Fruit fly (Drosophila melanogaster): ENCODE results near the gene CG13970.
A peak's percentile ranks its signal among the peaks of the same experiment; 100 is the strongest.

CG13970 gene

dm6 chr2L:20082965-20083855, 20.7 kb downstream of the CG13970 start:
- TF ChIP-seq CG33017 (tag; optimal IDR thresholded peaks at IDR 0.05): peak; percentile 47
- no peak for TF ChIP-seq Crg-1 (GFP tag; optimal IDR thresholded peaks at IDR 0.05)
- peak; percentile 12 for TF ChIP-seq CG7045 (GFP tag; optimal IDR thresholded peaks at IDR 0.05)
- no peak for TF ChIP-seq CG1620 (GFP tag; optimal IDR thresholded peaks at IDR 0.05)
- TF ChIP-seq Mnt (GFP tag; optimal IDR thresholded peaks at IDR 0.05): no peak
- TF ChIP-seq bab1 (GFP tag; optimal IDR thresholded peaks at IDR 0.05): no peak
- no peak for TF ChIP-seq cic (GFP tag; optimal IDR thresholded peaks at IDR 0.05)
- no peak for TF ChIP-seq Hr96 (GFP tag; optimal IDR thresholded peaks at IDR 0.05)
- peak; percentile 77 for TF ChIP-seq pad (GFP tag; optimal IDR thresholded peaks at IDR 0.05)
- no peak for TF ChIP-seq ovo (GFP tag; optimal IDR thresholded peaks at IDR 0.05)
- peak; percentile 58 for TF ChIP-seq CG7101 (tag; optimal IDR thresholded peaks at IDR 0.05)
- peak; percentile 60 for TF ChIP-seq kay (GFP tag; ENCODE audit: borderline replicate concordance)
- peak; percentile 42 for TF ChIP-seq Clk (GFP tag; optimal IDR thresholded peaks at IDR 0.05)
- TF ChIP-seq toe (GFP tag; optimal IDR thresholded peaks at IDR 0.05): peak; percentile 7
- TF ChIP-seq CG5204 (GFP tag; optimal IDR thresholded peaks at IDR 0.05): no peak
- TF ChIP-seq CG11617 (GFP tag; optimal IDR thresholded peaks at IDR 0.05): peak; percentile 10
- TF ChIP-seq tj (GFP tag; optimal IDR thresholded peaks at IDR 0.05): peak; percentile 93
- TF ChIP-seq CG12768 (GFP tag; optimal IDR thresholded peaks at IDR 0.05): no peak
- TF ChIP-seq cnc (optimal IDR thresholded peaks at IDR 0.05): no peak
- TF ChIP-seq CG14711 (tag; optimal IDR thresholded peaks at IDR 0.05): peak; percentile 48

DNA sequence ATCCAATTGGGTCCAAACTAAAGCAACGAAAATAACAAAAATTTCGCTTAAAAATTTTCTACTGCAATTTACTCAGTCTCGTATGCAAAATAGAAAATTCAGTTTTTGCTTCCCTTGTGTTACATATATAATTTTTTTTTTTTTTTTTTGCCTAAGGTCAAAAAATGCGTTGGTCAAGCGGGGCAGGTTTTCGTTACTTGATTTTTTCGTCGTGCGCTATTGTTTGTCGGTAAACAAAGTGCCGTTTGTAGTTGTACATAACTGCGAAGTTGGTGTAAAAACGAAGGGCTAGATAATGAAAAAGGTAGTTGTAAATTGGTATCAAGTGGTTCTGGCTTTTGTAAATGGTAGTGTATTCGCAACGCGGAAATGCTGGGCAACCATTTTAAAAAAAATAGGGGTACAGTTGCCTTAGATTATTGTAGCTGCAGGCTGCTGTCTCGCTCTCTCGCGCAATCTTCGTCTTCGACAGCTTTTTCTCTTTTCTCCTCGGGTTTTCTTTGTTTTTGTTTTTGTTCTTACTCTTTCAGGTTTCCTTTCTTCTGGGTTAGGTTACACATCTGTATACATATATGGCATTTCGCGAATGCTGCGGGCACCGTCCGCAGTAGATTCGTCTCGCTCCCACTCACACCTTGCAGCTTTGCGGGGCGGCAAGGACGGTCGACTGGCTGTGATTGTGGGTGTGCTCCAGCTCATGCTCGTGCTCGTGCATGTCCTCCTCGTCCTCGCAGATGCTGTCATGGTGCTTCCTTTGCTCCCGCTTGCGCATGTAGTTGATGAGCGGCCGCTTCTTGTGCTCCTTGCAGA, 21.6 kb downstream of the CG13970 start:
- no peak for TF ChIP-seq Clk (GFP tag; optimal IDR thresholded peaks at IDR 0.05)
- no peak for TF ChIP-seq CG33017 (tag; optimal IDR thresholded peaks at IDR 0.05)
- no peak for TF ChIP-seq CG5204 (GFP tag; optimal IDR thresholded peaks at IDR 0.05)
- TF ChIP-seq ovo (GFP tag; optimal IDR thresholded peaks at IDR 0.05): peak; percentile 39
- no peak for TF ChIP-seq kay (GFP tag; ENCODE audit: borderline replicate concordance)
- TF ChIP-seq Mnt (GFP tag; optimal IDR thresholded peaks at IDR 0.05): no peak
- no peak for TF ChIP-seq tj (GFP tag; optimal IDR thresholded peaks at IDR 0.05)

DNA sequence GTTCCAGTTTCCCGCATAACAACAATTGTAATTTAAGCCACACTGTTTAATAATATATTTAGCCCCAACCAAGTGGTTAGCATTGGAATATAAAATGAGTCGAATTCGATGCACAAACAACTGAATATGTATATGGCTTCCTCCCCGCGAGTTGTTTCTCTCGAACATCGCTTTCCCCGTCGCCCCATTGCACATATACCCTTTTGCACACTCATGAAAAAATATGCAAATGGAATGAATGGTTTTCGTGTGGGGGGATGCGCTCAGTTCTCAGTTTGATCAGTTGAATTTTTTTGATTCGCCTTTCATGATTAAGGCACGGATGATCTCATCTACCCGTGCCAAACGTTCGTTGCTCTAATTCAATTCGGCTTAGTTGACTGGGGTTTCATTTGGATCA, 23.2 kb downstream of the CG13970 start:
- peak; percentile 17 for TF ChIP-seq CG12768 (GFP tag; optimal IDR thresholded peaks at IDR 0.05)
- TF ChIP-seq tj (GFP tag; optimal IDR thresholded peaks at IDR 0.05): peak; percentile 55
- no peak for TF ChIP-seq toe (GFP tag; optimal IDR thresholded peaks at IDR 0.05)
- peak; percentile 72 for TF ChIP-seq kay (GFP tag; ENCODE audit: borderline replicate concordance)

DNA sequence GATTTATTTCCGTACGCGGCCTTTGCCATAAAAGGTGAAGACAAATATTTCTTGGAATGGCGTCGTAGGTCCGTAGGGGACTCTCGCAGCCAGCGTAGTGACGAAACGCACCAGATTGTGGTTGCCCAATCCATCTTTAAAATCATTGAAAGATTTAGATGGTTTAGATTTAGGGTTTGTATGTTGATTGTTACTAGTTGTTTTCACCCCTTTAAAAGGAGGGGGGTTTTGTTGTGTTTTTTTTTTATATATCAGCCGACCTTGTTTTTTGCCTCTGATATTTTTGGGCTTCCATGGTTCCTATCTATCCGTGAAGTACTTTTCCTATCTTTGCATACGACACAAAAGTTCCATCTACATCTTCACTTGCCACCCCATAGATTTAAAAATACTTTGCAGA, 25.1 kb downstream of the CG13970 start:
- TF ChIP-seq tj (GFP tag; optimal IDR thresholded peaks at IDR 0.05): no peak
- no peak for TF ChIP-seq kay (GFP tag; ENCODE audit: borderline replicate concordance)
- no peak for TF ChIP-seq Crg-1 (GFP tag; optimal IDR thresholded peaks at IDR 0.05)
- TF ChIP-seq toe (GFP tag; optimal IDR thresholded peaks at IDR 0.05): no peak
- TF ChIP-seq CG7101 (tag; optimal IDR thresholded peaks at IDR 0.05): peak; percentile 44
- TF ChIP-seq Mnt (GFP tag; optimal IDR thresholded peaks at IDR 0.05): no peak
- peak; percentile 8 for TF ChIP-seq Clk (GFP tag; optimal IDR thresholded peaks at IDR 0.05)
- no peak for TF ChIP-seq cic (GFP tag; optimal IDR thresholded peaks at IDR 0.05)
- no peak for TF ChIP-seq CG1620 (GFP tag; optimal IDR thresholded peaks at IDR 0.05)
- TF ChIP-seq CG12768 (GFP tag; optimal IDR thresholded peaks at IDR 0.05): peak; percentile 14
- TF ChIP-seq Hr96 (GFP tag; optimal IDR thresholded peaks at IDR 0.05): peak; percentile 60
- no peak for TF ChIP-seq bab1 (GFP tag; optimal IDR thresholded peaks at IDR 0.05)
- TF ChIP-seq CG14711 (tag; optimal IDR thresholded peaks at IDR 0.05): no peak
- TF ChIP-seq CG11617 (GFP tag; optimal IDR thresholded peaks at IDR 0.05): peak; percentile 50
- TF ChIP-seq CG33017 (tag; optimal IDR thresholded peaks at IDR 0.05): no peak
- no peak for TF ChIP-seq pad (GFP tag; optimal IDR thresholded peaks at IDR 0.05)

DNA sequence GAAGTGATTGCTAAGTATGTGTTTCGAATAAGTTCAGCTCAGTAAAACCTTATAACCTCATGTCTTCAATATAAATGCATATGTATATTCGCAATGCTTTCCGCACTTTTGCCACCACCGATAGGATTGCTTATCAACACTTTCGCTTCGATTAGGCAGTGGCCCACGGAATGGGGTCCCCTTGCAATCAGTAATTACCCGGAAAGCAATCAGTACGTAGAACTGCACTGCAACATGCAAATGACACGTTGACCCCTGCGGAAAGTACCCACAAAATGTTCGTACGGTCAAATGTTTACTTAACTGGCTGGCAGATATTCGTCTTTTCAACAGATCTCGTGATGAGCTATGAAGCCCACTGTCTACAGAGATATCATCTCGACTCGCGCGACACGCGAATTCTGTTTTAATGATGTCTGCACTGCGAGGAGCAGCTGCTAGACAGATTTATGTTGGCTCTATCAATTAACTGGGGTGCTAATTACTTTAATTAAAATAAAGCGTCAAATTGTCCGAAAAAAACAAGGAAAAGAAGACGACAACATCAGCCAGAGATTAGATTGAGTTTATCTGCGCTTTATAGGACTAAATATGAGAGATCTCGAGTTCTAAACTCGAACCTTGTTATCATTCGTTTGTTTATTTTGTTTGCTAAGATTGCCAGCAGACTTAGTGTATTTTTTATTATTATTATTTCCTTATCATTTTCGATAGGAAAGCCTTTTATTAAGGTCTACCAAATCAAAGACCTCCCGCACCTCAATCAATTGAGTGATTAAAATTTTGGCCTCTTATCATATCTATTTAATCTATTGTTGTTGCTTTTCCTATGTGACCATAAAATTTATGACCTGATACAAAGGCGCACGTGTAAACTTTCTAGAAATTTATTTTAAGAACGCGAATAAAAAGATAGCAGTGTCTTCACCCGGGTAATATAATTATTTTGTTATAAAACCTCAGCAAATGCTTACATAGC, 26.2 kb downstream of the CG13970 start:
- TF ChIP-seq CG7045 (GFP tag; optimal IDR thresholded peaks at IDR 0.05) (no peak), kay (GFP tag; ENCODE audit: borderline replicate concordance) (peak; percentile 95)

Data from whole organism, adult.